Worm (Caenorhabditis elegans) whole organism, L4/young adult: Measurements from ENCODE around the gene set-4.

ENCODE experiments used
- W03F9.2 ChIP-seq: fragments of 150-350 bp; optimal IDR thresholded peaks from 2 replicates; lab custom pipeline; 2014; ENCODE audit warnings: missing biosample characterization, missing genetic modification characterization
- dao-5 ChIP-seq: sonication (generic microtip); optimal IDR thresholded peaks from 2 replicates; lab custom pipeline; 2016; ENCODE audit warnings: missing genotype, missing genetic modification characterization, moderate library complexity, missing compliant biosample characterization
- him-1 ChIP-seq: sonication (generic microtip); optimal IDR thresholded peaks from 2 replicates; lab custom pipeline; 2016; ENCODE audit warnings: missing genotype, missing genetic modification reagents, missing genetic modification characterization, missing compliant biosample characterization

- TF ChIP-seq W03F9.2: no peak
- TF ChIP-seq him-1 (tag; lab: Kevin White, UChicago): no peak
- TF ChIP-seq dao-5 (tag; lab: Kevin White, UChicago): no peak
Observed at ce11 chrII:6374646-6375045, 43.5 kb upstream of the set-4 start.
